Fruit fly (Drosophila melanogaster) whole organism, wandering third instar larva: ENCODE measurements around the gene Cyp6a18.

Experiments
- br ChIP-seq: fragments of 200-800 bp; sonication (Bioruptor generic); optimal IDR thresholded peaks from 2 replicates; lab custom pipeline; 2016; ENCODE audit warnings: missing biosample characterization, missing genetic modification characterization
- dsf ChIP-seq: sonication (Bioruptor generic); optimal IDR thresholded peaks from 2 replicates; lab custom pipeline; 2016; ENCODE audit warnings: missing biosample characterization, missing genetic modification characterization, borderline replicate concordance
- usp ChIP-seq: fragments of >200 bp; optimal IDR thresholded peaks from 2 replicates; lab custom pipeline; 2017; ENCODE audit warnings: missing biosample characterization, missing genetic modification characterization

- TF ChIP-seq br (GFP tag; lab: Kevin White, UChicago): no peak
- no peak for TF ChIP-seq dsf
- TF ChIP-seq usp: no peak
Observed at dm6 chr3R:27440628-27441027, 37.8 kb upstream of the Cyp6a18 start, which contains the start of gene CG44290.
